Fruit fly (Drosophila melanogaster) whole organism, adult: ENCODE results near the gene CG11585.

ENCODE experiments used
- CG11617 ChIP-seq: fragments of 200-800 bp; sonication (Bioruptor generic); optimal IDR thresholded peaks from 2 replicates; lab custom pipeline; 2017; ENCODE audit warnings: mild to moderate bottlenecking, missing biosample characterization, missing genetic modification reagents, missing genetic modification characterization
- CG1620 ChIP-seq: fragments of 200-800 bp; sonication (Bioruptor generic); optimal IDR thresholded peaks from 2 replicates; lab custom pipeline; 2016; ENCODE audit warnings: missing biosample characterization, missing genetic modification characterization
- CG33017 ChIP-seq: fragments of 200-800 bp; sonication (Bioruptor generic); optimal IDR thresholded peaks from 2 replicates; lab custom pipeline; 2018; ENCODE audit warnings: missing biosample characterization, mild to moderate bottlenecking, missing genetic modification characterization, moderate library complexity
- Clk ChIP-seq: fragments of 200-800 bp; sonication (Bioruptor generic); optimal IDR thresholded peaks from 2 replicates; lab custom pipeline; 2017; ENCODE audit warnings: missing biosample characterization, missing genetic modification characterization
- Crg-1 ChIP-seq: fragments of 200-800 bp; sonication (Bioruptor generic); optimal IDR thresholded peaks from 2 replicates; lab custom pipeline; 2016; ENCODE audit warnings: missing biosample characterization, missing genetic modification characterization
- Hr96 ChIP-seq: fragments of 200-800 bp; sonication (Bioruptor generic); optimal IDR thresholded peaks from 2 replicates; lab custom pipeline; 2016; ENCODE audit warnings: missing biosample characterization, missing genetic modification characterization
- bab1 ChIP-seq: fragments of 200-800 bp; sonication (Bioruptor generic); optimal IDR thresholded peaks from 3 replicates; lab custom pipeline; 2019; ENCODE audit warnings: missing biosample characterization, mild to moderate bottlenecking, missing genetic modification characterization, moderate library complexity
- kay ChIP-seq: fragments of 200-800 bp; sonication (Bioruptor generic); peaks from one replicate; lab custom pipeline; 2016; ENCODE audit warnings: missing biosample characterization, missing genetic modification characterization, borderline replicate concordance
- pad ChIP-seq: fragments of 200-800 bp; sonication (Bioruptor generic); optimal IDR thresholded peaks from 3 replicates; lab custom pipeline; 2017; ENCODE audit warnings: missing biosample characterization, missing genetic modification characterization, mild to moderate bottlenecking, moderate library complexity, missing genetic modification reagents
- toe ChIP-seq: fragments of 200-800 bp; sonication (Bioruptor generic); optimal IDR thresholded peaks from 2 replicates; lab custom pipeline; 2016; ENCODE audit warnings: missing biosample characterization, missing genetic modification characterization

dm6 chrX:14176623-14177022, 12.7 kb upstream of the CG11585 start, which contains the start of gene CG11581:
- no peak for TF ChIP-seq Clk (GFP tag; lab: Kevin White, UChicago)
- no peak for TF ChIP-seq toe (GFP tag; lab: Kevin White, UChicago)
- no peak for TF ChIP-seq CG1620 (GFP tag; lab: Kevin White, UChicago)
- no peak for TF ChIP-seq CG33017
- TF ChIP-seq Crg-1: no peak
- TF ChIP-seq Hr96 (GFP tag; lab: Kevin White, UChicago): no peak
- no peak for TF ChIP-seq pad (GFP tag; lab: Kevin White, UChicago)
- TF ChIP-seq CG11617 (GFP tag; lab: Kevin White, UChicago): no peak
- no peak for TF ChIP-seq bab1
- no peak for TF ChIP-seq kay (GFP tag; lab: Kevin White, UChicago)
